Fruit fly (Drosophila melanogaster) whole organism, embryonic: ENCODE data around the gene CG13884.

Source experiments
- Atf6 ChIP-seq: fragments of 200-800 bp; sonication (Bioruptor generic); IDR thresholded peaks from 2 replicates; pipeline ENCODE4 v1.3.6; 2022; ENCODE audit warnings: missing biosample characterization, missing genetic modification characterization
- Bgb ChIP-seq: fragments of 200-800 bp; sonication (Bioruptor generic); IDR thresholded peaks from 2 replicates; pipeline ENCODE4 v1.3.6; 2022; ENCODE audit warnings: missing biosample characterization, missing genetic modification characterization; ENCODE audit not compliant: partially characterized antibody
- C15 ChIP-seq: fragments of 200-800 bp; sonication (Bioruptor generic); IDR thresholded peaks from 3 replicates; pipeline ENCODE4 v1.3.6; 2022; ENCODE audit warnings: missing biosample characterization, missing genetic modification characterization
- CG10267 ChIP-seq: fragments of 200-800 bp; sonication (Bioruptor generic); optimal IDR thresholded peaks from 2 replicates; lab custom pipeline; 2018; ENCODE audit warnings: missing biosample characterization, mild to moderate bottlenecking, missing genetic modification characterization, moderate library complexity
- CG11723 ChIP-seq: fragments of 200-800 bp; sonication (Bioruptor generic); optimal IDR thresholded peaks from 2 replicates; lab custom pipeline; 2017; ENCODE audit warnings: missing biosample characterization, mild to moderate bottlenecking, missing genetic modification characterization
- CG12104 ChIP-seq: fragments of 200-800 bp; sonication (Bioruptor generic); optimal IDR thresholded peaks from 3 replicates; lab custom pipeline; 2016; ENCODE audit warnings: missing biosample characterization, missing genetic modification characterization
- CG12236 ChIP-seq: fragments of 200-800 bp; sonication (Bioruptor generic); optimal IDR thresholded peaks from 2 replicates; lab custom pipeline; 2016; ENCODE audit warnings: missing biosample characterization, missing genetic modification characterization
- CG12391 ChIP-seq: fragments of 200-800 bp; sonication (Bioruptor generic); optimal IDR thresholded peaks from 3 replicates; lab custom pipeline; 2018; ENCODE audit warnings: missing biosample characterization, mild to moderate bottlenecking, missing genetic modification characterization, moderate library complexity
- CG12942 ChIP-seq: fragments of 200-800 bp; sonication (Bioruptor generic); optimal IDR thresholded peaks from 3 replicates; lab custom pipeline; 2016; ENCODE audit warnings: missing biosample characterization, missing genetic modification characterization
- CG14441 ChIP-seq: fragments of 200-800 bp; sonication (Bioruptor generic); IDR thresholded peaks from 2 replicates; pipeline ENCODE4 v1.3.6; 2022; ENCODE audit warnings: missing biosample characterization, missing genetic modification characterization
- CG14710 ChIP-seq: fragments of 200-800 bp; sonication (Bioruptor generic); optimal IDR thresholded peaks from 3 replicates; lab custom pipeline; 2019; ENCODE audit warnings: missing biosample characterization, mild to moderate bottlenecking, missing genetic modification characterization, moderate library complexity
- CG15269 ChIP-seq: fragments of 200-800 bp; sonication (Bioruptor generic); optimal IDR thresholded peaks from 2 replicates; lab custom pipeline; 2018; ENCODE audit warnings: missing biosample characterization, mild to moderate bottlenecking, missing genetic modification characterization, moderate library complexity
- CG16779 ChIP-seq: fragments of 200-800 bp; sonication (Bioruptor generic); IDR thresholded peaks from 2 replicates; pipeline ENCODE4 v1.3.6; 2022; ENCODE audit warnings: missing biosample characterization, missing genetic modification characterization
- CG17186 ChIP-seq: fragments of 200-800 bp; sonication (Bioruptor generic); optimal IDR thresholded peaks from 3 replicates; lab custom pipeline; 2017; ENCODE audit warnings: missing biosample characterization, missing genetic modification reagents, missing genetic modification characterization
- CG17328 ChIP-seq: fragments of 200-800 bp; sonication (Bioruptor generic); IDR thresholded peaks from 2 replicates; pipeline ENCODE4 v1.3.6; 2022; ENCODE audit warnings: missing biosample characterization, missing genetic modification characterization
- CG17359 ChIP-seq: fragments of 200-800 bp; sonication (Bioruptor generic); optimal IDR thresholded peaks from 3 replicates; lab custom pipeline; 2018; ENCODE audit warnings: missing biosample characterization, mild to moderate bottlenecking, missing genetic modification characterization, moderate library complexity
- CG18011 ChIP-seq: fragments of 200-800 bp; sonication (Bioruptor generic); optimal IDR thresholded peaks from 2 replicates; lab custom pipeline; 2017; ENCODE audit warnings: missing biosample characterization, missing genetic modification characterization, mild to moderate bottlenecking, moderate library complexity, missing genotype
- CG18619 ChIP-seq: fragments of 200-800 bp; sonication (Bioruptor generic); optimal IDR thresholded peaks from 3 replicates; lab custom pipeline; 2017; ENCODE audit warnings: missing biosample characterization, mild to moderate bottlenecking, missing genetic modification characterization
- CG18764 ChIP-seq: fragments of 200-800 bp; sonication (Bioruptor generic); optimal IDR thresholded peaks from 3 replicates; lab custom pipeline; 2016; ENCODE audit warnings: missing biosample characterization, missing genetic modification characterization
- CG30020 ChIP-seq: fragments of 200-800 bp; optimal IDR thresholded peaks from 2 replicates; lab custom pipeline; 2019; ENCODE audit warnings: missing biosample characterization, mild to moderate bottlenecking, missing genetic modification characterization, moderate library complexity
- CG4328 ChIP-seq: fragments of 200-800 bp; sonication (Bioruptor generic); optimal IDR thresholded peaks from 3 replicates; lab custom pipeline; 2017; ENCODE audit warnings: missing biosample characterization, missing genetic modification reagents, missing genetic modification characterization
- CG43689 ChIP-seq: fragments of 200-800 bp; sonication (Bioruptor generic); IDR thresholded peaks from 2 replicates; pipeline ENCODE4 v1.3.6; 2022; ENCODE audit warnings: missing biosample characterization, missing genetic modification characterization
- CG4404 ChIP-seq: fragments of 200-800 bp; sonication (Bioruptor generic); IDR thresholded peaks from 2 replicates; pipeline ENCODE4 v1.3.6; 2022; ENCODE audit warnings: missing biosample characterization, missing genetic modification characterization
- CG4424 ChIP-seq: fragments of 200-800 bp; sonication (Bioruptor generic); optimal IDR thresholded peaks from 3 replicates; lab custom pipeline; 2016; ENCODE audit warnings: missing biosample characterization, missing genetic modification characterization
- CG6254 ChIP-seq: fragments of 200-800 bp; sonication (Bioruptor generic); optimal IDR thresholded peaks from 3 replicates; lab custom pipeline; 2017; ENCODE audit warnings: mild to moderate bottlenecking, missing biosample characterization, missing genetic modification reagents, missing genetic modification characterization
- CG7786 ChIP-seq: fragments of 200-800 bp; sonication (Bioruptor generic); optimal IDR thresholded peaks from 2 replicates; lab custom pipeline; 2016; ENCODE audit warnings: missing biosample characterization, missing genetic modification characterization
- CG9437 ChIP-seq: fragments of 200-800 bp; sonication (Bioruptor generic); optimal IDR thresholded peaks from 2 replicates; lab custom pipeline; 2018; ENCODE audit warnings: missing biosample characterization, mild to moderate bottlenecking, missing genetic modification characterization
- CG9876 ChIP-seq: fragments of 200-800 bp; sonication (Bioruptor generic); optimal IDR thresholded peaks from 2 replicates; lab custom pipeline; 2016; ENCODE audit warnings: missing biosample characterization, missing genetic modification characterization
- CkIIα-i1 ChIP-seq: fragments of 200-800 bp; sonication (Bioruptor generic); IDR thresholded peaks from 2 replicates; pipeline ENCODE4 v1.3.6; 2022; ENCODE audit warnings: missing biosample characterization, missing genetic modification characterization
- CoRest ChIP-seq: fragments of 200-800 bp; sonication (Bioruptor generic); optimal IDR thresholded peaks from 3 replicates; lab custom pipeline; 2018; ENCODE audit warnings: missing biosample characterization, mild to moderate bottlenecking, missing genetic modification characterization, moderate library complexity
- Hr39 ChIP-seq: fragments of >200 bp; optimal IDR thresholded peaks from 2 replicates; lab custom pipeline; 2017
- NFAT ChIP-seq: fragments of 200-800 bp; sonication (Bioruptor generic); IDR thresholded peaks from 2 replicates; pipeline ENCODE4 v1.3.6; 2022; ENCODE audit warnings: missing biosample characterization, missing genetic modification characterization
- Nf-YB ChIP-seq: fragments of 200-800 bp; sonication (Bioruptor generic); optimal IDR thresholded peaks from 3 replicates; lab custom pipeline; 2019; ENCODE audit warnings: missing biosample characterization, mild to moderate bottlenecking, missing genetic modification characterization, moderate library complexity
- Usf ChIP-seq: fragments of 200-800 bp; sonication (Bioruptor generic); optimal IDR thresholded peaks from 2 replicates; lab custom pipeline; 2017; ENCODE audit warnings: missing genotype, missing biosample characterization, missing genetic modification characterization
- ab ChIP-seq: fragments of 200-800 bp; sonication (Bioruptor generic); optimal IDR thresholded peaks from 2 replicates; lab custom pipeline; 2016; ENCODE audit warnings: missing biosample characterization, missing genetic modification characterization
- abd-A ChIP-seq: fragments of 200-800 bp; sonication (Bioruptor generic); optimal IDR thresholded peaks from 3 replicates; lab custom pipeline; 2019; ENCODE audit warnings: missing biosample characterization, mild to moderate bottlenecking, missing genetic modification characterization, moderate library complexity
- chinmo ChIP-seq: fragments of 200-800 bp; sonication (Bioruptor generic); IDR thresholded peaks from 4 replicates; pipeline ENCODE4 v1.3.6; 2022; ENCODE audit warnings: missing biosample characterization, missing genetic modification characterization; ENCODE audit not compliant: partially characterized antibody
- chn ChIP-seq: fragments of 200-800 bp; sonication (Bioruptor generic); optimal IDR thresholded peaks from 2 replicates; lab custom pipeline; 2016; ENCODE audit warnings: missing biosample characterization, missing genetic modification characterization
- da ChIP-seq: fragments of 200-800 bp; sonication (Bioruptor generic); optimal IDR thresholded peaks from 2 replicates; lab custom pipeline; 2016; ENCODE audit warnings: missing biosample characterization, missing genetic modification characterization
- esg ChIP-seq: fragments of 200-800 bp; sonication (Bioruptor generic); conservative IDR thresholded peaks from 2 replicates; pipeline ENCODE4 v1.3.6; 2022; ENCODE audit warnings: missing biosample characterization, missing genetic modification characterization
- exex ChIP-seq: fragments of 200-800 bp; sonication (Bioruptor generic); optimal IDR thresholded peaks from 4 replicates; lab custom pipeline; 2018; ENCODE audit warnings: missing biosample characterization, mild to moderate bottlenecking, missing genetic modification characterization, moderate library complexity
- inv ChIP-seq: fragments of 200-800 bp; sonication (Bioruptor generic); IDR thresholded peaks from 2 replicates; pipeline ENCODE4 v1.3.6; 2022; ENCODE audit warnings: missing biosample characterization, missing genetic modification characterization; ENCODE audit not compliant: partially characterized antibody
- lmd ChIP-seq: fragments of 200-800 bp; sonication (Bioruptor generic); IDR thresholded peaks from 2 replicates; pipeline ENCODE4 v1.3.6; 2022; ENCODE audit warnings: missing biosample characterization, missing genetic modification characterization
- nerfin-2 ChIP-seq: fragments of 200-800 bp; sonication (Bioruptor generic); IDR thresholded peaks from 2 replicates; pipeline ENCODE4 v1.3.6; 2022; ENCODE audit warnings: missing biosample characterization, missing genetic modification characterization; ENCODE audit not compliant: partially characterized antibody
- sens ChIP-seq: fragments of 200-800 bp; sonication (Bioruptor generic); peaks from one replicate; lab custom pipeline; 2016; ENCODE audit warnings: missing biosample characterization, missing genetic modification characterization
- sima ChIP-seq: fragments of 200-800 bp; sonication (Bioruptor generic); optimal IDR thresholded peaks from 2 replicates; lab custom pipeline; 2016; ENCODE audit warnings: missing biosample characterization, missing genetic modification characterization
- so ChIP-seq: fragments of 200-800 bp; sonication (Bioruptor generic); IDR thresholded peaks from 3 replicates; pipeline ENCODE4 v1.3.6; 2022; ENCODE audit warnings: missing biosample characterization, missing genetic modification characterization
- sr ChIP-seq: fragments of 200-800 bp; sonication (Bioruptor generic); IDR thresholded peaks from 3 replicates; pipeline ENCODE4 v1.3.6; 2022; ENCODE audit warnings: missing biosample characterization, missing genetic modification characterization
- tin ChIP-seq: fragments of 200-800 bp; sonication (Bioruptor generic); optimal IDR thresholded peaks from 3 replicates; lab custom pipeline; 2016; ENCODE audit warnings: missing biosample characterization, missing genetic modification characterization

Gene CG13884

dm6 chr3L:347641-348405 is 18.4 kb downstream of the CG13884 start (continued):
- TF ChIP-seq CG43689 (GFP tag; lab: Robert Waterston, UW), result 0 out of 2 replicates have a peak, but pooled peaks have one; percentile 43
- peak; percentile 66 for TF ChIP-seq CoRest (tag; lab: Kevin White, UChicago)
- TF ChIP-seq CG14441 (GFP tag; lab: Robert Waterston, UW), result peak; percentile 63
- 0 out of 2 replicates have a peak, but pooled peaks have one; percentile 14 for TF ChIP-seq CG16779 (GFP tag; lab: Robert Waterston, UW)
- no peak for TF ChIP-seq Bgb
- TF ChIP-seq ab (GFP tag; lab: Kevin White, UChicago), result peak; percentile 35
- TF ChIP-seq lmd, result peak; percentile 69
- TF ChIP-seq inv (GFP tag; lab: Robert Waterston, UW), result no peak
- no peak for TF ChIP-seq CG18011 (GFP tag; lab: Kevin White, UChicago)
- no peak for TF ChIP-seq nerfin-2
- TF ChIP-seq CG12391 (tag; lab: Kevin White, UChicago), result peak; percentile 82
- TF ChIP-seq CG12942, result peak; percentile 77
- TF ChIP-seq CG18764, result peak; percentile 61
- peak; percentile 46 for TF ChIP-seq CG9876 (GFP tag; lab: Kevin White, UChicago)
- TF ChIP-seq Hr39 (lab: Kevin White, UChicago), result no peak
- peak; percentile 27; the same call in 1 of the 3 replicates for TF ChIP-seq so (GFP tag; lab: Robert Waterston, UW)
- TF ChIP-seq CG4424 (GFP tag; lab: Kevin White, UChicago), result peak; percentile 81
- TF ChIP-seq Atf6 (GFP tag; lab: Robert Waterston, UW), result peak; percentile 30; the same call in 1 of the 2 replicates
- TF ChIP-seq CG17186 (GFP tag; lab: Kevin White, UChicago), result peak; percentile 40
- peak; percentile 83 for TF ChIP-seq CG17359 (tag; lab: Kevin White, UChicago)
- no peak for TF ChIP-seq CG12104 (GFP tag; lab: Kevin White, UChicago)
- TF ChIP-seq CG17328 (GFP tag; lab: Robert Waterston, UW), result peak; percentile 81
- TF ChIP-seq CkIIα-i1 (GFP tag; lab: Robert Waterston, UW), result no peak
- peak; percentile 40 for TF ChIP-seq CG9437
- peak; percentile 76 for TF ChIP-seq tin (GFP tag; lab: Kevin White, UChicago)
- TF ChIP-seq Nf-YB, result peak; percentile 68
- TF ChIP-seq sens, result peak; percentile 98
- peak; percentile 73 for TF ChIP-seq CG7786 (GFP tag; lab: Kevin White, UChicago)
- TF ChIP-seq CG14710 (tag; lab: Kevin White, UChicago), result peak; percentile 82
- peak; percentile 26 for TF ChIP-seq CG15269 (tag; lab: Kevin White, UChicago)
- TF ChIP-seq chinmo (GFP tag; lab: Robert Waterston, UW), result no peak
- peak; percentile 16 for TF ChIP-seq sima (GFP tag; lab: Kevin White, UChicago)
- TF ChIP-seq CG11723 (GFP tag; lab: Kevin White, UChicago), result peak; percentile 60
- peak; percentile 36 for TF ChIP-seq da (GFP tag; lab: Kevin White, UChicago)
- TF ChIP-seq Usf (GFP tag; lab: Kevin White, UChicago), result no peak
- 0 out of 3 replicates have a peak, but pooled peaks have one; percentile 36 for TF ChIP-seq sr (GFP tag; lab: Robert Waterston, UW)
- TF ChIP-seq CG12236 (GFP tag; lab: Kevin White, UChicago), result peak; percentile 81
- TF ChIP-seq CG18619 (GFP tag; lab: Kevin White, UChicago), result peak; percentile 64
- TF ChIP-seq CG4328 (GFP tag; lab: Kevin White, UChicago), result no peak
- TF ChIP-seq NFAT, result peak; percentile 40; the same call in 1 of the 2 replicates
- peak; percentile 74 for TF ChIP-seq chn (GFP tag; lab: Kevin White, UChicago)
- TF ChIP-seq CG6254 (GFP tag; lab: Kevin White, UChicago), result peak; percentile 69
- peak; percentile 55; the same call in 1 of the 2 replicates for TF ChIP-seq esg (GFP tag; lab: Robert Waterston, UW)
- no peak for TF ChIP-seq abd-A
- no peak for TF ChIP-seq CG30020 (tag; lab: Kevin White, UChicago)
- TF ChIP-seq CG4404 (GFP tag; lab: Robert Waterston, UW), result no peak
- no peak for TF ChIP-seq C15
- no peak for TF ChIP-seq exex
- peak; percentile 67 for TF ChIP-seq CG10267 (tag; lab: Kevin White, UChicago)
